Fruit fly (Drosophila melanogaster): ENCODE measurements around the gene nmd.

DNA sequence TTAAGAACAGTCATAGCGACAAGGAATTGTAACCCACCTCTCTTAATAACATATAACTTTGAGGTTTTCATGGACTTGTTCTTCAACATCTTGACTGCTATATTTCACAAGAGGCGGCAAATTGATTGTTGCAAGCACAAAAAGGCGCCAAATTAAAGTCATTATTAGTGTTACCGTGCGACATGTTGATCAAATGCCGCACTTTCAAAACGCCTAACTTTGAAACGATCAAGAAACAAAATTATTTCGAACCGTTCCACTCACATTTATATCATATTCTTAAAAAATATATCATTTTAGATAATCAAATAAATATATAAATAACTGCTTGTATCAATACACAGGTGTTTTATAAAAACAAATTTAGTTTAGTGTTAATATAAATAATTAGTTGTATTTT, 24.0 kb upstream of the nmd start, which contains the start of gene RnrL:
- TF ChIP-seq CTCF (optimal IDR thresholded peaks at IDR 0.05) (no peak), CG8478 (optimal IDR thresholded peaks at IDR 0.05) (no peak)

Data from S2 (cell line).